Fruit fly (Drosophila melanogaster) whole organism, embryonic: ENCODE data around the gene CG14401.

ENCODE experiments used
- Atf-2 ChIP-seq: fragments of 200-800 bp; sonication (Bioruptor generic); optimal IDR thresholded peaks from 2 replicates; lab custom pipeline; 2016; ENCODE audit warnings: missing biosample characterization, missing genetic modification characterization
- B-H2 ChIP-seq: fragments of 200-800 bp; sonication (Bioruptor generic); optimal IDR thresholded peaks from 2 replicates; lab custom pipeline; 2018; ENCODE audit warnings: missing biosample characterization, mild to moderate bottlenecking, missing genetic modification characterization
- Blimp-1 ChIP-seq: fragments of 200-800 bp; sonication (Bioruptor generic); optimal IDR thresholded peaks from 3 replicates; lab custom pipeline; 2018; ENCODE audit warnings: missing biosample characterization, missing genetic modification characterization, mild to moderate bottlenecking, moderate library complexity, missing genetic modification reagents
- C15 ChIP-seq: fragments of 200-800 bp; sonication (Bioruptor generic); IDR thresholded peaks from 3 replicates; pipeline ENCODE4 v1.3.6; 2022; ENCODE audit warnings: missing biosample characterization, missing genetic modification characterization
- CG10543 ChIP-seq: fragments of 200-800 bp; sonication (Bioruptor generic); optimal IDR thresholded peaks from 3 replicates; lab custom pipeline; 2017; ENCODE audit warnings: missing biosample characterization, mild to moderate bottlenecking, missing genetic modification characterization, moderate library complexity
- CG11504 ChIP-seq: fragments of 200-800 bp; sonication (Bioruptor generic); optimal IDR thresholded peaks from 3 replicates; lab custom pipeline; 2019; ENCODE audit warnings: missing biosample characterization, mild to moderate bottlenecking, missing genetic modification characterization, moderate library complexity
- CG16779 ChIP-seq: fragments of 200-800 bp; sonication (Bioruptor generic); IDR thresholded peaks from 2 replicates; pipeline ENCODE4 v1.3.6; 2022; ENCODE audit warnings: missing biosample characterization, missing genetic modification characterization
- CG17385 ChIP-seq: fragments of 200-800 bp; sonication (Bioruptor generic); optimal IDR thresholded peaks from 3 replicates; lab custom pipeline; 2018; ENCODE audit warnings: missing biosample characterization, mild to moderate bottlenecking, missing genetic modification characterization
- CG17912 ChIP-seq: fragments of 200-800 bp; sonication (Bioruptor generic); optimal IDR thresholded peaks from 2 replicates; lab custom pipeline; 2018; ENCODE audit warnings: missing biosample characterization, mild to moderate bottlenecking, missing genetic modification characterization
- CG18599 ChIP-seq: fragments of 200-800 bp; sonication (Bioruptor generic); optimal IDR thresholded peaks from 3 replicates; lab custom pipeline; 2017; ENCODE audit warnings: missing biosample characterization, missing genetic modification characterization, mild to moderate bottlenecking, moderate library complexity, missing genetic modification reagents
- CG2678 ChIP-seq: fragments of 200-800 bp; sonication (Bioruptor generic); optimal IDR thresholded peaks from 3 replicates; lab custom pipeline; 2019; ENCODE audit warnings: missing biosample characterization, mild to moderate bottlenecking, missing genetic modification characterization, moderate library complexity
- CG31224 ChIP-seq: fragments of 200-800 bp; sonication (Bioruptor generic); IDR thresholded peaks from 2 replicates; pipeline ENCODE4 v1.3.6; 2022; ENCODE audit warnings: missing biosample characterization, missing genetic modification characterization
- CG34422 ChIP-seq: fragments of 200-800 bp; sonication (Bioruptor generic); IDR thresholded peaks from 3 replicates; pipeline ENCODE4 v1.3.6; 2022; ENCODE audit warnings: missing biosample characterization, missing genetic modification characterization
- CG4730 ChIP-seq: fragments of 200-800 bp; sonication (Bioruptor generic); IDR thresholded peaks from 2 replicates; pipeline ENCODE4 v1.3.6; 2022; ENCODE audit warnings: missing biosample characterization, missing genetic modification characterization
- CG6272 ChIP-seq: fragments of 200-800 bp; sonication (Bioruptor generic); IDR thresholded peaks from 2 replicates; pipeline ENCODE4 v1.3.6; 2022; ENCODE audit warnings: missing biosample characterization, missing genetic modification characterization
- CG6813 ChIP-seq: fragments of 200-800 bp; sonication (Bioruptor generic); optimal IDR thresholded peaks from 2 replicates; lab custom pipeline; 2017; ENCODE audit warnings: missing biosample characterization, missing genetic modification characterization, mild to moderate bottlenecking, moderate library complexity, missing genetic modification reagents
- CG8765 ChIP-seq: fragments of 200-800 bp; sonication (Bioruptor generic); IDR thresholded peaks from 2 replicates; pipeline ENCODE4 v1.3.6; 2022; ENCODE audit warnings: missing biosample characterization, missing genetic modification characterization
- CG8924 ChIP-seq: fragments of 200-800 bp; optimal IDR thresholded peaks from 3 replicates; lab custom pipeline; 2019; ENCODE audit warnings: missing biosample characterization, mild to moderate bottlenecking, missing genetic modification characterization, moderate library complexity
- Dbx ChIP-seq: fragments of 200-800 bp; sonication (Bioruptor generic); IDR thresholded peaks from 3 replicates; pipeline ENCODE4 v1.3.6; 2022; ENCODE audit warnings: missing biosample characterization, missing genetic modification characterization
- Deaf1 ChIP-seq: fragments of 200-800 bp; optimal IDR thresholded peaks from 3 replicates; lab custom pipeline; 2019; ENCODE audit warnings: missing biosample characterization, mild to moderate bottlenecking, missing genetic modification characterization, moderate library complexity
- Dll ChIP-seq: fragments of 200-800 bp; sonication (Bioruptor generic); IDR thresholded peaks from 4 replicates; pipeline ENCODE4 v1.3.6; 2022; ENCODE audit warnings: missing biosample characterization, missing genetic modification characterization; ENCODE audit not compliant: partially characterized antibody
- ERR ChIP-seq: fragments of 200-800 bp; sonication (Bioruptor generic); optimal IDR thresholded peaks from 2 replicates; lab custom pipeline; 2016; ENCODE audit warnings: missing biosample characterization, missing genetic modification characterization
- HLHmδ ChIP-seq: fragments of 200-800 bp; sonication (Bioruptor generic); optimal IDR thresholded peaks from 2 replicates; lab custom pipeline; 2018; ENCODE audit warnings: missing biosample characterization, mild to moderate bottlenecking, missing genetic modification characterization, moderate library complexity
- Kr ChIP-seq: fragments of 200-800 bp; sonication (Bioruptor generic); optimal IDR thresholded peaks from 2 replicates; lab custom pipeline; 2017; ENCODE audit warnings: missing biosample characterization, mild to moderate bottlenecking, missing genetic modification characterization
- Mad ChIP-seq: fragments of 200-800 bp; sonication (Bioruptor generic); optimal IDR thresholded peaks from 2 replicates; lab custom pipeline; 2016; ENCODE audit warnings: missing biosample characterization, missing genetic modification characterization
- Nf-YC ChIP-seq: fragments of 200-800 bp; optimal IDR thresholded peaks from 3 replicates; lab custom pipeline; 2019; ENCODE audit warnings: missing biosample characterization, mild to moderate bottlenecking, missing genetic modification characterization, moderate library complexity
- Pdp1 ChIP-seq, 2 experiments: fragments of 200-800 bp; sonication (Bioruptor generic); optimal IDR thresholded peaks; 3 replicates each; lab custom pipeline; 2016; ENCODE audit warnings: missing biosample characterization in 2 of 2, missing genetic modification characterization in 2 of 2, mild to moderate bottlenecking in 1 of 2, moderate library complexity in 1 of 2
- Stat92E ChIP-seq, 3 experiments: fragments of >200 bp in 2 of 3; fragments of 200-800 bp in 1 of 3; sonication (Bioruptor generic) in 1 of 3; optimal IDR thresholded peaks; 2 replicates each; lab custom pipeline; 2017 to 2019; ENCODE audit warnings: missing biosample characterization in 3 of 3, missing genetic modification characterization in 3 of 3, mild to moderate bottlenecking in 1 of 3, moderate library complexity in 1 of 3
- TFAM ChIP-seq: fragments of 200-800 bp; sonication (Bioruptor generic); optimal IDR thresholded peaks from 2 replicates; lab custom pipeline; 2017; ENCODE audit warnings: missing biosample characterization, missing genetic modification characterization, inconsistent platforms
- ase ChIP-seq: fragments of 200-800 bp; sonication (Bioruptor generic); IDR thresholded peaks from 3 replicates; pipeline ENCODE4 v1.3.6; 2022; ENCODE audit warnings: missing biosample characterization, missing genetic modification characterization
- bbx ChIP-seq: fragments of 200-800 bp; sonication (Bioruptor generic); IDR thresholded peaks from 2 replicates; pipeline ENCODE4 v1.3.6; 2022; ENCODE audit warnings: missing biosample characterization, missing genetic modification characterization; ENCODE audit not compliant: partially characterized antibody
- cwo ChIP-seq: fragments of 200-800 bp; sonication (Bioruptor generic); optimal IDR thresholded peaks from 3 replicates; lab custom pipeline; 2017; ENCODE audit warnings: missing biosample characterization, missing genetic modification characterization, mild to moderate bottlenecking, moderate library complexity, missing genetic modification reagents
- ftz-f1 ChIP-seq: fragments of 200-800 bp; sonication (Bioruptor generic); optimal IDR thresholded peaks from 2 replicates; lab custom pipeline; 2016; ENCODE audit warnings: missing biosample characterization, missing genetic modification characterization
- gce ChIP-seq: fragments of 200-800 bp; sonication (Bioruptor generic); IDR thresholded peaks from 3 replicates; pipeline ENCODE4 v1.3.6; 2022; ENCODE audit warnings: missing biosample characterization, missing genetic modification characterization
- hbn ChIP-seq: fragments of 200-800 bp; sonication (Bioruptor generic); IDR thresholded peaks from 2 replicates; pipeline ENCODE4 v1.3.6; 2022; ENCODE audit warnings: missing biosample characterization, missing genetic modification characterization; ENCODE audit not compliant: partially characterized antibody
- hth ChIP-seq: fragments of >200 bp; optimal IDR thresholded peaks from 2 replicates; lab custom pipeline; 2017; ENCODE audit warnings: inconsistent platforms
- jumu ChIP-seq: fragments of 200-800 bp; sonication (Bioruptor generic); optimal IDR thresholded peaks from 3 replicates; lab custom pipeline; 2016; ENCODE audit warnings: missing biosample characterization, missing genetic modification characterization
- kni ChIP-seq: fragments of 200-800 bp; sonication (Bioruptor generic); optimal IDR thresholded peaks from 3 replicates; lab custom pipeline; 2017; ENCODE audit warnings: mild to moderate bottlenecking, missing biosample characterization, missing genetic modification reagents, missing genetic modification characterization
- nom ChIP-seq: fragments of 200-800 bp; sonication (Bioruptor generic); optimal IDR thresholded peaks from 2 replicates; lab custom pipeline; 2017; ENCODE audit warnings: missing biosample characterization, missing genetic modification characterization, mild to moderate bottlenecking, moderate library complexity, missing genetic modification reagents
- oc ChIP-seq: fragments of 200-800 bp; sonication (Bioruptor generic); optimal IDR thresholded peaks from 2 replicates; lab custom pipeline; 2018; ENCODE audit warnings: missing biosample characterization, mild to moderate bottlenecking, missing genetic modification characterization, moderate library complexity
- phol ChIP-seq: fragments of 200-800 bp; sonication (Bioruptor generic); optimal IDR thresholded peaks from 3 replicates; lab custom pipeline; 2018; ENCODE audit warnings: missing biosample characterization, mild to moderate bottlenecking, missing genetic modification characterization, moderate library complexity
- psq ChIP-seq: fragments of 200-800 bp; sonication (Bioruptor generic); optimal IDR thresholded peaks from 2 replicates; lab custom pipeline; 2017; ENCODE audit warnings: missing biosample characterization, missing genetic modification characterization
- sens ChIP-seq: fragments of 200-800 bp; sonication (Bioruptor generic); peaks from one replicate; lab custom pipeline; 2016; ENCODE audit warnings: missing biosample characterization, missing genetic modification characterization
- sr ChIP-seq: fragments of 200-800 bp; sonication (Bioruptor generic); IDR thresholded peaks from 3 replicates; pipeline ENCODE4 v1.3.6; 2022; ENCODE audit warnings: missing biosample characterization, missing genetic modification characterization
- sug ChIP-seq: fragments of 200-800 bp; optimal IDR thresholded peaks from 2 replicates; lab custom pipeline; 2019; ENCODE audit warnings: missing biosample characterization, mild to moderate bottlenecking, missing genetic modification characterization, moderate library complexity
- tin ChIP-seq: fragments of 200-800 bp; sonication (Bioruptor generic); optimal IDR thresholded peaks from 3 replicates; lab custom pipeline; 2016; ENCODE audit warnings: missing biosample characterization, missing genetic modification characterization
- tna ChIP-seq: fragments of 200-800 bp; sonication (Bioruptor generic); IDR thresholded peaks from 2 replicates; pipeline ENCODE4 v1.3.6; 2022; ENCODE audit warnings: missing biosample characterization, missing genetic modification characterization; ENCODE audit not compliant: partially characterized antibody
- unc-4 ChIP-seq: fragments of 200-800 bp; sonication (Bioruptor generic); IDR thresholded peaks from 2 replicates; pipeline ENCODE4 v1.3.6; 2022; ENCODE audit warnings: missing biosample characterization, missing genetic modification characterization; ENCODE audit not compliant: partially characterized antibody
- wor ChIP-seq: fragments of 200-800 bp; sonication (Bioruptor generic); IDR thresholded peaks from 2 replicates; pipeline ENCODE4 v1.3.6; 2022; ENCODE audit warnings: missing biosample characterization, missing genetic modification characterization

CG14401 gene

dm6 chr2L:20821249-20822024 is 48.2 kb upstream of the CG14401 start (continued):
- TF ChIP-seq Deaf1 (tag; lab: Kevin White, UChicago) (peak; percentile 79), CG10543 (GFP tag; lab: Kevin White, UChicago) (peak; percentile 83), Mad (GFP tag; lab: Kevin White, UChicago) (peak; percentile 25), Pdp1 (GFP tag; optimal IDR thresholded peaks at IDR 0.05; lab: Kevin White, UChicago) (peak in 1 of 2 experiments; percentile 25), Blimp-1 (GFP tag; lab: Kevin White, UChicago) (peak; percentile 63), tna (peak; percentile 44; the same call in 1 of the 2 replicates), Nf-YC (peak; percentile 33), Stat92E (GFP tag; optimal IDR thresholded peaks at IDR 0.05; lab: Kevin White, UChicago) (peak in 1 of 3 experiments; percentile 32), CG16779 (GFP tag; lab: Robert Waterston, UW) (0 out of 2 replicates have a peak, but pooled peaks have one; percentile 24), oc (tag; lab: Kevin White, UChicago) (no peak), CG8924 (no peak), CG18599 (GFP tag; lab: Kevin White, UChicago) (peak; percentile 22), gce (GFP tag; lab: Robert Waterston, UW) (peak; percentile 22; the same call in 1 of the 3 replicates), sug (tag; lab: Kevin White, UChicago) (peak; percentile 56), CG34422 (peak; percentile 40; the same call in 1 of the 3 replicates), B-H2 (peak; percentile 57), bbx (GFP tag; lab: Robert Waterston, UW) (peak; percentile 67), hbn (GFP tag; lab: Robert Waterston, UW) (peak; percentile 37), sens (GFP tag; lab: Kevin White, UChicago) (peak; percentile 87), Dll (GFP tag; lab: Robert Waterston, UW) (peak; percentile 70; the same call in 3 of the 4 replicates), Dbx (GFP tag; lab: Robert Waterston, UW) (0 out of 3 replicates have a peak, but pooled peaks have one; percentile 24), unc-4 (GFP tag; lab: Robert Waterston, UW) (peak; percentile 60), CG6813 (GFP tag; lab: Kevin White, UChicago) (peak; percentile 18), kni (GFP tag; lab: Kevin White, UChicago) (peak; percentile 90), sr (peak; percentile 85; the same call in 2 of the 3 replicates), CG17912 (peak; percentile 10), cwo (GFP tag; lab: Kevin White, UChicago) (peak; percentile 5), ftz-f1 (GFP tag; lab: Kevin White, UChicago) (peak; percentile 76), CG4730 (GFP tag; lab: Robert Waterston, UW) (no peak), CG31224 (GFP tag; lab: Robert Waterston, UW) (peak; percentile 100), ase (GFP tag; lab: Robert Waterston, UW) (0 out of 3 replicates have a peak, but pooled peaks have one; percentile 47), Kr (GFP tag; lab: Kevin White, UChicago) (peak; percentile 50), HLHmδ (GFP tag; lab: Kevin White, UChicago) (peak; percentile 23), nom (peak; percentile 14)

- TF ChIP-seq hbn (GFP tag; lab: Robert Waterston, UW) (no peak), CG11504 (tag; lab: Kevin White, UChicago) (peak; percentile 88), phol (tag; lab: Kevin White, UChicago) (peak; percentile 10), CG2678 (no peak), CG6272 (no peak), C15 (GFP tag; lab: Robert Waterston, UW) (no peak), CG8765 (GFP tag; lab: Robert Waterston, UW) (peak; percentile 78; the same call in 1 of the 2 replicates), ERR (peak; percentile 26), wor (GFP tag; lab: Robert Waterston, UW) (no peak), tin (GFP tag; lab: Kevin White, UChicago) (no peak), psq (GFP tag; lab: Kevin White, UChicago) (no peak), Atf-2 (GFP tag; lab: Kevin White, UChicago) (peak; percentile 2), CG17385 (no peak), jumu (GFP tag; lab: Kevin White, UChicago) (no peak), TFAM (GFP tag; lab: Kevin White, UChicago) (no peak), hth (no peak)
These were observed 47.7 kb upstream of the CG14401 start for dm6 chr2L:20822025-20822371.
